Worm (Caenorhabditis elegans): ENCODE data around the gene F02A9.1.

F02A9.1 gene

DNA sequence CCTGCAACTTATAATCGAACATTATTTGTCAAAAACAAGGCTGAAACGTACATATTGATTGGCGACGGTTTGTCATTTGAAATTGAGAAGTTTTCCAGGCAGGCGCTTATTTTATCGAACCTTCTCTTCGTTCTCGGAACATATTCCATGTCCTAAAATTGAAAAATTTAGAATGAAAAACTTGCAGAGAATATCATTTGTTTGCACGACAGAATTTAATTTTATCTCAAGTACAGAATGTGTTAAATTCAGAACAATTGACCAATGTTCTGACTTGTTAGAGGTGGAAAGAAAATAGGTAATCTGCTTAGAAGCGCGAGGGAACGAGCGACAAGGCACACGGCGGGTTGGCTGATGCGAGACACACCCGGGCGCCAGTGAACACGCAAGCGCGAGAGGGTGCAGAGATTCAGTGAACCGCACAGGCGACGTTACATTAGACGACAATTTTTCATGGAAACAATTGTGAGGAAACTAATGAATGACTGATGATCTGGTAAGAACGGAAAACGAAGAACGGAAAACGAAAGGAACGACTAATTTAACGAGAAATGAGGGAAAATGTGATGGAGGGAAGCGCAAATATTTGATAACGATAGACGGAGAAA, 25.1 kb downstream of the F02A9.1 start:
- peak; percentile 7 for TF ChIP-seq aly-2 (tag; optimal IDR thresholded peaks at IDR 0.05)
- peak; percentile 6 for TF ChIP-seq pag-3 (tag; optimal IDR thresholded peaks at IDR 0.05; ENCODE audit: borderline replicate concordance, insufficient read depth)
- TF ChIP-seq unc-62 (GFP tag; optimal IDR thresholded peaks at IDR 0.05) = no peak
- no peak for TF ChIP-seq C34B4.2 (tag; optimal IDR thresholded peaks at IDR 0.05)
- TF ChIP-seq lin-14 (GFP tag; optimal IDR thresholded peaks at IDR 0.05) = peak; percentile 67
- TF ChIP-seq fkh-4 (tag; optimal IDR thresholded peaks at IDR 0.05; ENCODE audit: borderline replicate concordance) = no peak
- peak; percentile 58 for TF ChIP-seq nhr-71 (tag; optimal IDR thresholded peaks at IDR 0.05)
- peak; percentile 49 for TF ChIP-seq rnt-1 (tag; optimal IDR thresholded peaks at IDR 0.05)
- peak; percentile 62 for TF ChIP-seq mab-9 (GFP tag; IDR thresholded peaks at IDR 0.05)
- TF ChIP-seq irx-1 (tag; optimal IDR thresholded peaks at IDR 0.05) = no peak
- peak; percentile 31 for TF ChIP-seq blmp-1 (tag; optimal IDR thresholded peaks at IDR 0.05)
- peak; percentile 66 for TF ChIP-seq fkh-8 (tag; optimal IDR thresholded peaks at IDR 0.05)
- no peak for TF ChIP-seq isw-1 (GFP tag; IDR thresholded peaks at IDR 0.05)
- peak; percentile 34 to 47 for TF ChIP-seq lsy-2 (tag; optimal IDR thresholded peaks at IDR 0.05)
- peak; percentile 50 for TF ChIP-seq skn-1 (tag; optimal IDR thresholded peaks at IDR 0.05)
- TF ChIP-seq lin-13 (GFP tag; optimal IDR thresholded peaks at IDR 0.05) = peak; percentile 17
- TF ChIP-seq ztf-4 (tag; optimal IDR thresholded peaks at IDR 0.05) = peak; percentile 1
- TF ChIP-seq mep-1 (tag; optimal IDR thresholded peaks at IDR 0.05) = peak; percentile 52
- peak; percentile 42 for TF ChIP-seq dsc-1 (tag; optimal IDR thresholded peaks at IDR 0.05)
- peak; percentile 30 for TF ChIP-seq swsn-7 (tag; optimal IDR thresholded peaks at IDR 0.05)
- TF ChIP-seq nhr-47 (tag; optimal IDR thresholded peaks at IDR 0.05) = peak; percentile 39
- peak; percentile 36 for TF ChIP-seq tbx-2 (tag; optimal IDR thresholded peaks at IDR 0.05)
- TF ChIP-seq F16B12.6 (tag; optimal IDR thresholded peaks at IDR 0.05) = peak; percentile 60
- TF ChIP-seq hpl-2 (GFP tag; optimal IDR thresholded peaks at IDR 0.05) = no peak
- TF ChIP-seq nhr-20 (tag; optimal IDR thresholded peaks at IDR 0.05) = peak; percentile 57
- TF ChIP-seq nhr-19 (GFP tag; conservative IDR thresholded peaks at IDR 0.05) = peak; percentile 43
- no peak for TF ChIP-seq nhr-76 (tag; optimal IDR thresholded peaks at IDR 0.05)
- TF ChIP-seq snu-23 (GFP tag; optimal IDR thresholded peaks at IDR 0.05) = peak; percentile 72
- TF ChIP-seq efl-1 (optimal IDR thresholded peaks at IDR 0.05) = peak; percentile 49 to 50
- peak in 1 of 2 experiments; percentile 87 for TF ChIP-seq efl-1 (GFP tag; optimal IDR thresholded peaks at IDR 0.05 in 1 of 2)
- TF ChIP-seq egl-13 (tag; optimal IDR thresholded peaks at IDR 0.05) = peak; percentile 23
- peak; percentile 34 to 43 for TF ChIP-seq lin-35 (GFP tag; optimal IDR thresholded peaks at IDR 0.05)
- peak; percentile 28 for TF ChIP-seq ama-1 (optimal IDR thresholded peaks at IDR 0.05)
- TF ChIP-seq xbp-1 (tag; optimal IDR thresholded peaks at IDR 0.05) = peak; percentile 49
- peak in 2 of 3 experiments; percentile 36 to 58 for TF ChIP-seq ceh-82 (tag; optimal IDR thresholded peaks at IDR 0.05)
- TF ChIP-seq ceh-88 (GFP tag; IDR thresholded peaks at IDR 0.05) = peak; percentile 41; the same call in 1 of the 2 replicates
- TF ChIP-seq unc-130 (tag; optimal IDR thresholded peaks at IDR 0.05) = peak; percentile 48
- no peak for TF ChIP-seq elt-3 (tag; optimal IDR thresholded peaks at IDR 0.05)

ce11 chrIII:9051714-9052113, 25.9 kb downstream of the F02A9.1 start:
- TF ChIP-seq F16B12.6 (tag; optimal IDR thresholded peaks at IDR 0.05) (no peak), blmp-1 (tag; optimal IDR thresholded peaks at IDR 0.05) (no peak), grh-1 (GFP tag; IDR thresholded peaks at IDR 0.05) (0 out of 2 replicates have a peak, but pooled peaks have one; percentile 4), nhr-12 (tag; optimal IDR thresholded peaks at IDR 0.05) (no peak), efl-1 (optimal IDR thresholded peaks at IDR 0.05) (no peak), efl-1 (GFP tag; optimal IDR thresholded peaks at IDR 0.05 in 1 of 2) (peak in 1 of 2 experiments; percentile 92), pqm-1 (tag; optimal IDR thresholded peaks at IDR 0.05) (no peak), lir-3 (tag; optimal IDR thresholded peaks at IDR 0.05; ENCODE audit: poor library complexity) (no peak), tlp-1 (tag; optimal IDR thresholded peaks at IDR 0.05) (no peak), zip-4 (GFP tag; optimal IDR thresholded peaks at IDR 0.05) (no peak), ceh-63 (GFP tag; optimal IDR thresholded peaks at IDR 0.05) (peak; percentile 4), fkh-8 (tag; optimal IDR thresholded peaks at IDR 0.05) (no peak)
